Worm (Caenorhabditis elegans): Measurements from ENCODE around the gene rnr-1.

ce11 chrIII:9181246-9181645, 47.4 kb downstream of the rnr-1 start, which contains the start of gene tax-4:
- TF ChIP-seq hlh-30 (tag; optimal IDR thresholded peaks at IDR 0.05; ENCODE audit: insufficient read depth) (no peak), elt-4 (tag; optimal IDR thresholded peaks at IDR 0.05) (no peak), unc-3 (GFP tag; conservative IDR thresholded peaks at IDR 0.05) (no peak), unc-3 (tag; optimal IDR thresholded peaks at IDR 0.05) (no peak), Y22D7AL.16 (tag; optimal IDR thresholded peaks at IDR 0.05) (no peak)

Data from whole organism, late embryonic.